Fruit fly (Drosophila melanogaster): ENCODE results near the gene mRpL47.

Gene mRpL47

DNA sequence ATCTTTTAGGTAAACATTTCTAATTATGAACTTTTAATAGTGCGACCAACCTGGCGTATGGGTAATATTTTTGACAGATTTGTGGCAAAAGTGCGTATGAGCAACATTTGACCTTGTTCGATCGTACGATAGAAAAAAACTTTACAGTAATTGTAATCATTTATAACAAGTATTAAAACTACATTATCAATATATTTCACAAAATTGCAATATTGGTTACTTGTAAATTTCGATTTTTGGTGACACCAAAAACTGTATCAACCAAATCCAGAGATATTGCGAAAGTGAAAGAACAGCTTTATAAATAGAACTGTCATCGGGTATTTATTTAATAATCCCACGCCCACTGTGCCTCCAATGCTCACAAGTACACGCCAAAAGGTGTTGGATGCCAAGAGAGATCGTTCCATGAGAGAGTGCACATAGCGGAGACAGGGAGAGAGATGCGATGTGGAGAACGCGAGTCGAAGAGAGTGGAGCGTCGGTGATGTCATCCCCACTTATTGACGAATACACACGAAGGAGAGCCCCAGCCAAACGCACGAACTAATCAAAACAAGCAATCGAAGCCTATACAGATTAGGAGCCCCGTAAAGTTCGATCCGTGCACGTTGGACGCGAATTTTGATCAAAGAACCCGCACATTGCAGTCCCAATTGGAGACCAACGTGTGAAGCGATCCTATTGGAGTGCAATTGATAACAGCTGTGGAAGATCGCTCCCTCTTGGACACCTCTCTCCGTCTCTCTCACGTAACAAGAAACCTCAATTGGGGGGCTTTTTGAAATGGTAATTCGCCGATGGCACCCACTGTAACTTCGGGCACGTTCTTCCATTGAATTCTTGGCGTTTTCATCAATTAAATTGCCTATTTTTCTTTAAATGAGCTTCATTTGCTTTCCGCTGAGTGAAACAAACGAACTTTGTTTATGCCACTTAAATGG, 17.7 kb upstream of the mRpL47 start (continued):
- TF ChIP-seq CG6254 (GFP tag; optimal IDR thresholded peaks at IDR 0.05), result peak; percentile 89
- peak; percentile 85 for TF ChIP-seq eyg (GFP tag; optimal IDR thresholded peaks at IDR 0.05)
- peak; percentile 97 for TF ChIP-seq Hand (GFP tag; optimal IDR thresholded peaks at IDR 0.05)
- peak; percentile 81 for TF ChIP-seq CG4707 (GFP tag; optimal IDR thresholded peaks at IDR 0.05)
- TF ChIP-seq CG12744 (GFP tag; optimal IDR thresholded peaks at IDR 0.05), result peak; percentile 88
- TF ChIP-seq HLH54F (GFP tag; optimal IDR thresholded peaks at IDR 0.05), result peak; percentile 95
- TF ChIP-seq CkIIα-i1 (GFP tag; IDR thresholded peaks at IDR 0.05), result 0 out of 2 replicates have a peak, but pooled peaks have one; percentile 30
- peak; percentile 83 for TF ChIP-seq zfh1 (GFP tag; IDR thresholded peaks at IDR 0.05)
- peak; percentile 72 for TF ChIP-seq HLH3B (GFP tag; IDR thresholded peaks at IDR 0.05)
- TF ChIP-seq CG2120 (GFP tag; optimal IDR thresholded peaks at IDR 0.05), result peak; percentile 97
- TF ChIP-seq scrt (GFP tag; optimal IDR thresholded peaks at IDR 0.05), result peak; percentile 92
- peak; percentile 94 for TF ChIP-seq Max (GFP tag; optimal IDR thresholded peaks at IDR 0.05)
- TF ChIP-seq pita (GFP tag; optimal IDR thresholded peaks at IDR 0.05), result no peak
- peak; percentile 80 for TF ChIP-seq CG10366 (GFP tag; IDR thresholded peaks at IDR 0.05)
- TF ChIP-seq tll (GFP tag; optimal IDR thresholded peaks at IDR 0.05), result peak in 1 of 2 experiments; percentile 38
- TF ChIP-seq CG42726 (GFP tag; IDR thresholded peaks at IDR 0.05; ENCODE audit: partially characterized antibody), result 0 out of 2 replicates have a peak, but pooled peaks have one; percentile 1
- peak; percentile 74 for TF ChIP-seq dm (GFP tag; optimal IDR thresholded peaks at IDR 0.05)
- 0 out of 3 replicates have a peak, but pooled peaks have one; percentile 5 for TF ChIP-seq z (GFP tag; IDR thresholded peaks at IDR 0.05)
- TF ChIP-seq HHEX (GFP tag; optimal IDR thresholded peaks at IDR 0.05), result peak; percentile 97
- TF ChIP-seq CG9609 (GFP tag; optimal IDR thresholded peaks at IDR 0.05), result peak; percentile 89
- peak; percentile 55; the same call in 2 of the 3 replicates for TF ChIP-seq knrl (GFP tag; IDR thresholded peaks at IDR 0.05; ENCODE audit: partially characterized antibody)
- TF ChIP-seq Ets97D (GFP tag; optimal IDR thresholded peaks at IDR 0.05), result peak; percentile 74
- peak; percentile 57 for TF ChIP-seq MTF-1 (GFP tag; optimal IDR thresholded peaks at IDR 0.05; ENCODE audit: borderline replicate concordance)
- peak; percentile 79 for TF ChIP-seq CG17186 (GFP tag; optimal IDR thresholded peaks at IDR 0.05)
- TF ChIP-seq gfzf (GFP tag; optimal IDR thresholded peaks at IDR 0.05), result peak; percentile 7
- peak; percentile 96 for TF ChIP-seq Sox102F (GFP tag; optimal IDR thresholded peaks at IDR 0.05)
- peak; percentile 27 for TF ChIP-seq pfk (GFP tag; optimal IDR thresholded peaks at IDR 0.05)
- TF ChIP-seq CG32767 (GFP tag; IDR thresholded peaks at IDR 0.05), result peak; percentile 87
- peak; percentile 43; the same call in 1 of the 2 replicates for TF ChIP-seq CG10321 (GFP tag; IDR thresholded peaks at IDR 0.05)
- TF ChIP-seq CG9215 (GFP tag; IDR thresholded peaks at IDR 0.05), result peak; percentile 92
- TF ChIP-seq Tbp (GFP tag; optimal IDR thresholded peaks at IDR 0.05), result no peak
- TF ChIP-seq ewg (GFP tag; optimal IDR thresholded peaks at IDR 0.05), result peak; percentile 91
- peak; percentile 95 for TF ChIP-seq Asciz (GFP tag; optimal IDR thresholded peaks at IDR 0.05)
- TF ChIP-seq CG33213 (GFP tag; optimal IDR thresholded peaks at IDR 0.05), result peak; percentile 67
- peak; percentile 87 for TF ChIP-seq CG31388 (GFP tag; optimal IDR thresholded peaks at IDR 0.05)
- peak; percentile 86 for TF ChIP-seq ERR (GFP tag; optimal IDR thresholded peaks at IDR 0.05)
- peak; percentile 92 for TF ChIP-seq Dad (GFP tag; optimal IDR thresholded peaks at IDR 0.05)
- peak; percentile 86 for TF ChIP-seq CG4404 (GFP tag; IDR thresholded peaks at IDR 0.05)
- peak; percentile 97 for TF ChIP-seq CG10147 (GFP tag; optimal IDR thresholded peaks at IDR 0.05)
- TF ChIP-seq CG18599 (GFP tag; optimal IDR thresholded peaks at IDR 0.05), result peak; percentile 97
- peak; percentile 88 for TF ChIP-seq vvl (GFP tag; IDR thresholded peaks at IDR 0.05)
- TF ChIP-seq lov (optimal IDR thresholded peaks at IDR 0.05), result no peak
- no peak for TF ChIP-seq lov (GFP tag; IDR thresholded peaks at IDR 0.05)
- TF ChIP-seq lmd (GFP tag; IDR thresholded peaks at IDR 0.05), result peak; percentile 94
- TF ChIP-seq CG15011 (GFP tag; optimal IDR thresholded peaks at IDR 0.05), result peak; percentile 98
- TF ChIP-seq ind (GFP tag; optimal IDR thresholded peaks at IDR 0.05), result peak; percentile 96
- peak; percentile 84 for TF ChIP-seq CG34422 (GFP tag; IDR thresholded peaks at IDR 0.05)
- peak; percentile 99 for TF ChIP-seq sens (GFP tag)
